Fruit fly (Drosophila melanogaster) whole organism, prepupa: ENCODE results near the gene bsf.
A peak's percentile ranks its signal among the peaks of the same experiment; 100 is the strongest.

Experiments
- Blimp-1 ChIP-seq: fragments of 200-800 bp; sonication (Bioruptor generic); optimal IDR thresholded peaks from 3 replicates; lab custom pipeline; 2017; ENCODE audit warnings: missing biosample characterization, missing genetic modification characterization, mild to moderate bottlenecking, moderate library complexity, missing genetic modification reagents
- CG10631 ChIP-seq: fragments of 200-800 bp; sonication (Bioruptor generic); optimal IDR thresholded peaks from 2 replicates; lab custom pipeline; 2016; ENCODE audit warnings: missing biosample characterization, missing genetic modification characterization
- CG11294 ChIP-seq: fragments of 200-800 bp; sonication (Bioruptor generic); IDR thresholded peaks from 2 replicates; pipeline ENCODE4 v1.3.6; 2022; ENCODE audit warnings: missing biosample characterization, missing genetic modification characterization
- CG11902 ChIP-seq: fragments of 200-800 bp; sonication (Bioruptor generic); optimal IDR thresholded peaks from 3 replicates; lab custom pipeline; 2016; ENCODE audit warnings: missing biosample characterization, missing genetic modification characterization
- CG15336 ChIP-seq: fragments of 200-800 bp; sonication (Bioruptor generic); IDR thresholded peaks from 2 replicates; pipeline ENCODE4 v1.3.6; 2022; ENCODE audit warnings: missing biosample characterization, missing genetic modification characterization
- CG16779 ChIP-seq: fragments of 200-800 bp; sonication (Bioruptor generic); optimal IDR thresholded peaks from 3 replicates; lab custom pipeline; 2017; ENCODE audit warnings: missing biosample characterization, mild to moderate bottlenecking, missing genetic modification characterization
- CG3032 ChIP-seq: fragments of 200-800 bp; optimal IDR thresholded peaks from 2 replicates; lab custom pipeline; 2019; ENCODE audit warnings: missing biosample characterization, mild to moderate bottlenecking, missing genetic modification characterization, moderate library complexity
- CG3919 ChIP-seq: fragments of 200-800 bp; sonication (Bioruptor generic); optimal IDR thresholded peaks from 3 replicates; lab custom pipeline; 2016; ENCODE audit warnings: missing biosample characterization, missing genetic modification characterization
- CG6163 ChIP-seq: fragments of 200-800 bp; sonication (Bioruptor generic); IDR thresholded peaks from 3 replicates; pipeline ENCODE4 v1.3.6; 2022; ENCODE audit warnings: missing biosample characterization, missing genetic modification characterization
- CG6276 ChIP-seq: fragments of 200-800 bp; sonication (Bioruptor generic); optimal IDR thresholded peaks from 2 replicates; lab custom pipeline; 2017; ENCODE audit warnings: missing biosample characterization, mild to moderate bottlenecking, missing genetic modification characterization
- CG6792 ChIP-seq: fragments of 200-800 bp; sonication (Bioruptor generic); optimal IDR thresholded peaks from 3 replicates; lab custom pipeline; 2016; ENCODE audit warnings: missing biosample characterization, missing genetic modification characterization
- CG6808 ChIP-seq: fragments of 200-800 bp; sonication (Bioruptor generic); optimal IDR thresholded peaks from 3 replicates; lab custom pipeline; 2017; ENCODE audit warnings: missing biosample characterization, missing genetic modification characterization, mild to moderate bottlenecking, moderate library complexity, missing genetic modification reagents
- CG7368 ChIP-seq: fragments of 200-800 bp; sonication (Bioruptor generic); optimal IDR thresholded peaks from 3 replicates; lab custom pipeline; 2016; ENCODE audit warnings: missing biosample characterization, missing genetic modification characterization
- CG8119 ChIP-seq: fragments of 200-800 bp; sonication (Bioruptor generic); IDR thresholded peaks from 3 replicates; pipeline ENCODE4 v1.3.6; 2022; ENCODE audit warnings: missing biosample characterization, missing genetic modification characterization
- CG8319 ChIP-seq: fragments of 200-800 bp; sonication (Bioruptor generic); optimal IDR thresholded peaks from 3 replicates; lab custom pipeline; 2016; ENCODE audit warnings: missing biosample characterization, missing genetic modification characterization
- CG8632 ChIP-seq: fragments of 200-800 bp; sonication (Bioruptor generic); optimal IDR thresholded peaks from 3 replicates; lab custom pipeline; 2016; ENCODE audit warnings: missing biosample characterization, missing genetic modification characterization
- CG9139 ChIP-seq: fragments of 200-800 bp; sonication (Bioruptor generic); optimal IDR thresholded peaks from 3 replicates; lab custom pipeline; 2017; ENCODE audit warnings: missing biosample characterization, mild to moderate bottlenecking, missing genetic modification characterization
- Eip75B ChIP-seq: fragments of 200-800 bp; sonication (Bioruptor generic); optimal IDR thresholded peaks from 3 replicates; lab custom pipeline; 2016; ENCODE audit warnings: missing biosample characterization, missing genetic modification characterization
- Eip78C ChIP-seq: fragments of 200-800 bp; sonication (Bioruptor generic); peaks from one replicate; lab custom pipeline; 2016; ENCODE audit warnings: missing biosample characterization, missing genetic modification characterization
- Eip93F ChIP-seq: fragments of 200-800 bp; sonication (Bioruptor generic); optimal IDR thresholded peaks from 2 replicates; lab custom pipeline; 2016; ENCODE audit warnings: missing biosample characterization, mild to moderate bottlenecking, missing genetic modification characterization
- Ets21C ChIP-seq: fragments of 200-800 bp; sonication (Bioruptor generic); optimal IDR thresholded peaks from 3 replicates; lab custom pipeline; 2016; ENCODE audit warnings: missing biosample characterization, missing genetic modification characterization
- Gug ChIP-seq: fragments of 200-800 bp; sonication (Bioruptor generic); IDR thresholded peaks from 2 replicates; pipeline ENCODE4 v1.3.6; 2022; ENCODE audit warnings: missing biosample characterization, missing genetic modification characterization
- Hr38 ChIP-seq: sonication (Bioruptor generic); optimal IDR thresholded peaks from 2 replicates; lab custom pipeline; 2016; ENCODE audit warnings: missing biosample characterization, missing genetic modification characterization
- Hr4 ChIP-seq: fragments of 200-800 bp; sonication (Bioruptor generic); optimal IDR thresholded peaks from 3 replicates; lab custom pipeline; 2016; ENCODE audit warnings: missing biosample characterization, missing genetic modification characterization
- Lpt ChIP-seq: fragments of 200-800 bp; sonication (Bioruptor generic); optimal IDR thresholded peaks from 3 replicates; lab custom pipeline; 2016; ENCODE audit warnings: missing biosample characterization, missing genetic modification characterization
- Met ChIP-seq: fragments of 200-800 bp; sonication (Bioruptor generic); optimal IDR thresholded peaks from 3 replicates; lab custom pipeline; 2016; ENCODE audit warnings: missing biosample characterization, missing genetic modification characterization
- OdsH ChIP-seq: fragments of 200-800 bp; sonication (Bioruptor generic); optimal IDR thresholded peaks from 3 replicates; lab custom pipeline; 2016; ENCODE audit warnings: missing biosample characterization, missing genetic modification characterization
- Smox ChIP-seq: fragments of 200-800 bp; sonication (Bioruptor generic); optimal IDR thresholded peaks from 3 replicates; lab custom pipeline; 2016; ENCODE audit warnings: missing biosample characterization, missing genetic modification characterization
- Sox14 ChIP-seq: fragments of 200-800 bp; sonication (Bioruptor generic); optimal IDR thresholded peaks from 3 replicates; lab custom pipeline; 2016; ENCODE audit warnings: missing biosample characterization, missing genetic modification characterization
- Sox15 ChIP-seq: fragments of 200-800 bp; sonication (Bioruptor generic); optimal IDR thresholded peaks from 3 replicates; lab custom pipeline; 2016; ENCODE audit warnings: missing biosample characterization, missing genetic modification characterization
- acj6 ChIP-seq: fragments of 200-800 bp; sonication (Bioruptor generic); optimal IDR thresholded peaks from 3 replicates; lab custom pipeline; 2016; ENCODE audit warnings: missing biosample characterization, missing genetic modification characterization
- cyc ChIP-seq: fragments of 200-800 bp; sonication (Bioruptor generic); optimal IDR thresholded peaks from 3 replicates; lab custom pipeline; 2016; ENCODE audit warnings: missing biosample characterization, missing genetic modification characterization
- dsx ChIP-seq: fragments of 200-800 bp; optimal IDR thresholded peaks from 3 replicates; lab custom pipeline; 2019; ENCODE audit warnings: missing biosample characterization, mild to moderate bottlenecking, missing genetic modification characterization, moderate library complexity; ENCODE audit not compliant: poor library complexity, severe bottlenecking
- eg ChIP-seq: fragments of 200-800 bp; sonication (Bioruptor generic); IDR thresholded peaks from 3 replicates; pipeline ENCODE4 v1.3.6; 2022; ENCODE audit warnings: missing biosample characterization, missing genetic modification characterization
- esn ChIP-seq: fragments of 200-800 bp; sonication (Bioruptor generic); optimal IDR thresholded peaks from 2 replicates; lab custom pipeline; 2016; ENCODE audit warnings: missing biosample characterization, mild to moderate bottlenecking, missing genetic modification characterization, moderate library complexity
- fd85E ChIP-seq: fragments of 200-800 bp; sonication (Bioruptor generic); optimal IDR thresholded peaks from 3 replicates; lab custom pipeline; 2016; ENCODE audit warnings: missing biosample characterization, missing genetic modification characterization
- fkh ChIP-seq: fragments of 200-800 bp; sonication (Bioruptor generic); optimal IDR thresholded peaks from 3 replicates; lab custom pipeline; 2017; ENCODE audit warnings: missing biosample characterization, mild to moderate bottlenecking, missing genetic modification characterization, moderate library complexity
- lz ChIP-seq: fragments of 200-800 bp; sonication (Bioruptor generic); optimal IDR thresholded peaks from 3 replicates; lab custom pipeline; 2016; ENCODE audit warnings: missing biosample characterization, missing genetic modification characterization
- spab ChIP-seq: fragments of 200-800 bp; sonication (Bioruptor generic); optimal IDR thresholded peaks from 2 replicates; lab custom pipeline; 2017; ENCODE audit warnings: missing biosample characterization, mild to moderate bottlenecking, missing genetic modification characterization, missing genetic modification reagents
- ss ChIP-seq, 2 experiments: fragments of 200-800 bp; sonication (Bioruptor generic); optimal IDR thresholded peaks; 2 replicates in 1 of 2; 3 replicates in 1 of 2; lab custom pipeline; 2017 to 2018; ENCODE audit warnings: mild to moderate bottlenecking in 2 of 2, missing biosample characterization in 2 of 2, missing genetic modification characterization in 2 of 2, moderate library complexity in 1 of 2
- svp ChIP-seq: fragments of 200-800 bp; sonication (Bioruptor generic); peaks from one replicate; lab custom pipeline; 2016; ENCODE audit warnings: missing biosample characterization, missing genetic modification characterization
- topi ChIP-seq: fragments of 200-800 bp; sonication (Bioruptor generic); optimal IDR thresholded peaks from 3 replicates; lab custom pipeline; 2016; ENCODE audit warnings: missing biosample characterization, missing genetic modification characterization
- vri ChIP-seq: fragments of 200-800 bp; sonication (Bioruptor generic); optimal IDR thresholded peaks from 3 replicates; lab custom pipeline; 2016; ENCODE audit warnings: missing biosample characterization, mild to moderate bottlenecking, missing genetic modification characterization

bsf gene

DNA sequence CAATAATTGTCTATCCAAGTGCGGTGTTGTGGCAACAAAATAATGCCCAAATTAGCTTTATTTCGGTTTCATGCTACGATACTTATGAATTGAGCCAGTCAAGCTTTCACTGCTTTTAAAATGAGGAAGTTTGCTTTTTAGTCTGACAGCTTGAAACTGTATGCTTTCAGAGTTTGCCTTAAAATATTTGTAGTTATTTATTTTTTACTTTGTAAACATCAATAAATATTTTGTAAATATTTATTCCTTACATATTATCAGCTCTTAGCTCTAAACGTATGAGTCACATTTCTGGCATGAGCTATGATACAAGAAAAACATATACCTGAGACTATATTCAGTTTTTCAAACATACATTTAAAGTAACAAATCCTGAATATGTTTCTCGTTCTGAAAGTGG is 26.7 kb upstream of the bsf start:
- TF ChIP-seq fkh (GFP tag; lab: Kevin White, UChicago) (peak; percentile 5), CG11902 (GFP tag; lab: Kevin White, UChicago) (no peak), CG7368 (GFP tag; lab: Kevin White, UChicago) (no peak), Blimp-1 (GFP tag; lab: Kevin White, UChicago) (no peak), Gug (GFP tag; lab: Robert Waterston, UW) (no peak), Met (GFP tag; lab: Kevin White, UChicago) (no peak), Eip78C (GFP tag; lab: Kevin White, UChicago) (peak; percentile 5), spab (GFP tag; lab: Kevin White, UChicago) (no peak), CG9139 (GFP tag; lab: Kevin White, UChicago) (no peak), lz (no peak)

DNA sequence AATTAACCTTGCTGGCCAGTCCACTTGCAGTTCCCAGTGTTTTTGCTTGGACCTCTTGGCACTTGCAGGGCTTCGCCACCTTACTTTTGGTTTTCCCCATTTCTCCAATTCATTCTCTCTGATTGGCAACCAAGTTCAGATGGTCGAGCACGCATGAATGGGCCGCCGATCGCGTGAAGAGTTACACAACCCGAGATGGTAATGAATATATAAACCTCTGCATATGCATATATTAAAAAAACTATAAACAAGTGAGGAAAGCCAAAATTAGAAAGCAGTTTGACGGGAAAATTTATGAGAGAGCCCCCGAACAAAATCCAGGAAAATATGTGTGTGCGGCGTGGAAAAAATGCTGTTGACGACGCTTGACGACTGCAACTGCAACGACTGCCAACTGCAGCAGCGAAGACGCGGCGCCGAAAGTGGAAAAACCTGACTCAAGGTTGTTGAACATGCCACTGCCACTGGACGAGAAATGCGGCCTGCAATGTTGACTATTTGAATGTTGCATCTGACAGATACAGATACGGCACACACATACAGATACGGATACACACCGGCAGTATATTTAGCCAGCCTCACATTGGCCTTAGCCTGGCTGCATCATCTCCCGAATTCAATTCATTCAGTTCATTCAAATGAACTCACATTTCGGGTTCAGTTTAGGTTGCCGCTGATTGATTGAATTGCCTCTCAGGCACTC is 26.1 kb upstream of the bsf start:
- TF ChIP-seq Eip93F (no peak), Eip78C (GFP tag; lab: Kevin White, UChicago) (peak; percentile 22), esn (GFP tag; lab: Kevin White, UChicago) (no peak), CG6276 (GFP tag; lab: Kevin White, UChicago) (peak; percentile 29), Sox15 (GFP tag; lab: Kevin White, UChicago) (no peak), Blimp-1 (GFP tag; lab: Kevin White, UChicago) (no peak), Met (GFP tag; lab: Kevin White, UChicago) (no peak), ss (GFP tag; optimal IDR thresholded peaks at IDR 0.05; lab: Kevin White, UChicago) (no peak), Ets21C (GFP tag; lab: Kevin White, UChicago) (no peak), CG6163 (GFP tag; lab: Robert Waterston, UW) (no peak), OdsH (GFP tag; lab: Kevin White, UChicago) (no peak), cyc (GFP tag; lab: Kevin White, UChicago) (no peak), Smox (GFP tag; lab: Kevin White, UChicago) (no peak), CG8632 (GFP tag; lab: Kevin White, UChicago) (no peak), CG10631 (GFP tag; lab: Kevin White, UChicago) (no peak), dsx (peak; percentile 3), Sox14 (no peak)

DNA sequence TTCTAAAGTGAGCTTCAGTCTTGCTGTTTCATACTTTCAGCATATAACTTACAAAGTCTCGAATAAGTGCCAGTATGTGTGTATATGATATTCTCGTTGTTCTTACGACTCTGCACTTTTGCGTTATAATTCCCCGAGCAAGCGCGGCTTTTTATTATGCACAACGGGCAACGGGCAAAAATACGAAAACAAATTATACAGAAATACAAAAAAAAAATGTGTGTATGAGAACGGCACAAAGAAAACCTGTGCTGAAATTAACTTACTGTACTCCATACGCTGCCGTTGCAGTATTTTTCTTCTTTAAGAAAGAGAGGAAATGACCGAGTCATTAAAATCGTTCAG is 24.8 kb upstream of the bsf start:
- TF ChIP-seq Eip78C (GFP tag; lab: Kevin White, UChicago) (peak; percentile 20), vri (no peak), fd85E (GFP tag; lab: Kevin White, UChicago) (no peak), CG8319 (GFP tag; lab: Kevin White, UChicago) (no peak), OdsH (GFP tag; lab: Kevin White, UChicago) (no peak), CG16779 (tag; lab: Kevin White, UChicago) (no peak), Hr38 (GFP tag; lab: Kevin White, UChicago) (no peak), dsx (peak; percentile 75), Sox14 (no peak)

DNA sequence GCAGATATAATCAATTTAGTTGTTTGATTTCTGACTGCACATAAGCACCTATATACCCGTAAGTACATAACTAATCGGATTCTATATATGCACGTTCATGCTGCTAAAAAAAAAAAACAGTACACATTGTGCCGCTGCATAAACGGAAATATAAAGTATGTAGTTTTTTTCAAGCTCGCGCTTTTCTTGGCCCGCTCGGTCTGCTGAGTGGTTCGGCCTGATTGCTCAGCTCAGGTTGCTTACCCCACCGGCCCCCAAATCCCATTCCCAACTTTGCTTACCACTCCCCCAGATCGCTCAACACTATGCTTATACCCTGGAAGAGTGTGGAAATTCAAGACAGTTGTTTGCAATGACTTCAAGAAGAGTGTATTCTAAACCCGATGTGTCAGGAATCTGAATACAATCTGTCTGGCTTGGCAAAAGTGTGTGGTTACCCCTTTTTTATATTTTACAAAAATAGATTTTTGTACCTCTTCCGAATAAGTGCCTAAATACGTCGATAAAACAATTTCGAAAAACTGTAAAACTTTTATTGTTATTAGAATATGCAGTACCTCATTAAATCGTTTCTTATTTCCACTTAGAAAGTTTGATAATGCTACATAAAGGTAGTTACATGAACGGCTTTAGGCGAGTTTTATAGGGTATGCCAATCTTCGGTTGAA is 24.3 kb upstream of the bsf start:
- TF ChIP-seq svp (GFP tag; lab: Kevin White, UChicago) = peak; percentile 43
- no peak for TF ChIP-seq CG6163 (GFP tag; lab: Robert Waterston, UW)
- no peak for TF ChIP-seq CG11294 (GFP tag; lab: Robert Waterston, UW)
- TF ChIP-seq CG8319 (GFP tag; lab: Kevin White, UChicago) = no peak
- TF ChIP-seq Hr4 = no peak
- no peak for TF ChIP-seq Hr38 (GFP tag; lab: Kevin White, UChicago)
- no peak for TF ChIP-seq fkh (GFP tag; lab: Kevin White, UChicago)
- TF ChIP-seq CG9139 (GFP tag; lab: Kevin White, UChicago) = no peak
- TF ChIP-seq eg = 0 out of 3 replicates have a peak, but pooled peaks have one; percentile 9
- TF ChIP-seq CG6808 (GFP tag; lab: Kevin White, UChicago) = no peak
- no peak for TF ChIP-seq cyc (GFP tag; lab: Kevin White, UChicago)
- no peak for TF ChIP-seq Eip75B (GFP tag; lab: Kevin White, UChicago)
- no peak for TF ChIP-seq CG6792
- TF ChIP-seq Smox (GFP tag; lab: Kevin White, UChicago) = no peak
- no peak for TF ChIP-seq Eip93F
- TF ChIP-seq spab (GFP tag; lab: Kevin White, UChicago) = no peak
- TF ChIP-seq CG6276 (GFP tag; lab: Kevin White, UChicago) = no peak
- no peak for TF ChIP-seq CG3919 (GFP tag; lab: Kevin White, UChicago)
- peak; percentile 4 for TF ChIP-seq CG10631 (GFP tag; lab: Kevin White, UChicago)
- no peak for TF ChIP-seq CG3032 (tag; lab: Kevin White, UChicago)
- no peak for TF ChIP-seq CG8632 (GFP tag; lab: Kevin White, UChicago)
- TF ChIP-seq topi (GFP tag; lab: Kevin White, UChicago) = no peak
- no peak for TF ChIP-seq CG15336 (GFP tag; lab: Robert Waterston, UW)
- no peak for TF ChIP-seq Lpt (GFP tag; lab: Kevin White, UChicago)
- no peak for TF ChIP-seq acj6
- no peak for TF ChIP-seq CG8119
